Worm (Caenorhabditis elegans): ENCODE measurements around the gene cal-4.

DNA sequence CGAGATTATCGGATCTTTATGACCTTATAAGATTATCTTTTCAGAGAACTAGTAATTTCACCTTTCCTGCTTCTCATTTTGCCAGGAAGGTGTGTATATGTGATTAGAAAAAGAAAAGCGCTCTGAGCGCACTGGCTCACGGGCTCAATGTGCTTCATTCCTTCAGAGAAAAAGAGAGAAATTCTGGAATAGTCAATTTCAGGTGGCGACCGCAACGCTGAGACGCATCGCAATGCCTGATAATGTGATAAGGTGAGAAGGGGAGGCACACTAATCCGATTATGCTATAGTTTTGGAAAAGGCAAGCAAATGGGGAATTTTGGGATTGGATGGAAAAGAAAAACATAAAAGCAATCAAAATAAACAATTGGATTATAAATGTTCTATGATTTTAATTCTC is 15.2 kb upstream of the cal-4 start:
- TF ChIP-seq egl-5 (tag; optimal IDR thresholded peaks at IDR 0.05) (no peak), nhr-12 (tag; optimal IDR thresholded peaks at IDR 0.05) (no peak), snpc-4 (tag; optimal IDR thresholded peaks at IDR 0.05) (no peak), elt-3 (tag; optimal IDR thresholded peaks at IDR 0.05) (no peak)

Data from whole organism, L3 larva.